Worm (Caenorhabditis elegans) whole organism, L1 larva: ENCODE data around the gene F48E8.2.

ENCODE experiments used
- F16B12.6 ChIP-seq: fragments of 150-350 bp; optimal IDR thresholded peaks from 2 replicates; lab custom pipeline; 2014; ENCODE audit warnings: missing biosample characterization, missing genetic modification characterization
- ama-1 ChIP-seq: fragments of 150-350 bp; optimal IDR thresholded peaks from 2 replicates; lab custom pipeline; 2014
- blmp-1 ChIP-seq: fragments of 150-350 bp; optimal IDR thresholded peaks from 2 replicates; lab custom pipeline; 2014; ENCODE audit warnings: missing biosample characterization, missing genetic modification characterization
- elt-3 ChIP-seq, 6 experiments: fragments of 150-350 bp in 1 of 6; sonication (generic microtip); optimal IDR thresholded peaks; 2 replicates each; lab custom pipeline; 2017 to 2018; ENCODE audit warnings: missing biosample characterization in 6 of 6, missing genetic modification characterization in 6 of 6, inconsistent platforms in 1 of 6
- lin-35 ChIP-seq, 2 experiments: fragments of 150-350 bp; optimal IDR thresholded peaks; 2 replicates each; lab custom pipeline; 2014; ENCODE audit warnings: missing biosample characterization in 2 of 2, missing genetic modification characterization in 2 of 2, missing genetic modification reagents in 2 of 2
- mdl-1 ChIP-seq, 2 experiments: fragments of 150-350 bp; optimal IDR thresholded peaks; 2 replicates each; lab custom pipeline; 2014 to 2017; ENCODE audit warnings: missing biosample characterization in 2 of 2, missing genetic modification characterization in 2 of 2, inconsistent platforms in 1 of 2
- nhr-71 ChIP-seq: sonication (generic microtip); optimal IDR thresholded peaks from 2 replicates; lab custom pipeline; 2016; ENCODE audit warnings: mild to moderate bottlenecking, missing genetic modification characterization, moderate library complexity, missing compliant biosample characterization
- nhr-77 ChIP-seq: fragments of 150-350 bp; optimal IDR thresholded peaks from 2 replicates; lab custom pipeline; 2014; ENCODE audit warnings: missing biosample characterization, missing genetic modification characterization
- nhr-90 ChIP-seq: sonication (generic microtip); optimal IDR thresholded peaks from 2 replicates; lab custom pipeline; 2016; ENCODE audit warnings: mild to moderate bottlenecking, missing genetic modification characterization, missing compliant biosample characterization; ENCODE audit not compliant: poor library complexity
- tbx-2 ChIP-seq: sonication (generic microtip); optimal IDR thresholded peaks from 2 replicates; lab custom pipeline; 2016; ENCODE audit warnings: missing genetic modification characterization, missing compliant biosample characterization
- unc-62 ChIP-seq: fragments of 150-350 bp; optimal IDR thresholded peaks from 2 replicates; lab custom pipeline; 2014; ENCODE audit warnings: missing biosample characterization, missing genetic modification reagents, missing genetic modification characterization

ce11 chrIII:5506023-5506597 is 41.9 kb downstream of the F48E8.2 start:
- peak; percentile 97 for TF ChIP-seq ama-1 (lab: Kevin White, UChicago)
- no peak for TF ChIP-seq unc-62
- no peak for TF ChIP-seq tbx-2
- TF ChIP-seq nhr-77 (tag; lab: Kevin White, UChicago), result no peak
- TF ChIP-seq lin-35 (GFP tag; optimal IDR thresholded peaks at IDR 0.05; lab: Kevin White, UChicago), result peak in 1 of 2 experiments; percentile 21
- TF ChIP-seq F16B12.6 (tag; lab: Kevin White, UChicago), result no peak
- no peak for TF ChIP-seq elt-3 (tag; optimal IDR thresholded peaks at IDR 0.05; lab: Kevin White, UChicago)
- no peak for TF ChIP-seq blmp-1
- peak; percentile 54 for TF ChIP-seq nhr-90 (tag; lab: Kevin White, UChicago)
- peak; percentile 51 for TF ChIP-seq nhr-71 (tag; lab: Kevin White, UChicago)
- TF ChIP-seq mdl-1 (tag; optimal IDR thresholded peaks at IDR 0.05; lab: Kevin White, UChicago), result no peak
